Fruit fly (Drosophila melanogaster) whole organism, embryonic: ENCODE data around the gene Alp13.

Source experiments
- CG17612 ChIP-seq: fragments of 200-800 bp; sonication (Bioruptor generic); IDR thresholded peaks from 2 replicates; pipeline ENCODE4 v1.3.6; 2022; ENCODE audit warnings: missing biosample characterization, missing genetic modification characterization
- CG9437 ChIP-seq: fragments of 200-800 bp; sonication (Bioruptor generic); optimal IDR thresholded peaks from 2 replicates; lab custom pipeline; 2018; ENCODE audit warnings: missing biosample characterization, mild to moderate bottlenecking, missing genetic modification characterization
- dysf ChIP-seq: fragments of 200-800 bp; sonication (Bioruptor generic); IDR thresholded peaks from 3 replicates; pipeline ENCODE4 v1.3.6; 2022; ENCODE audit warnings: missing biosample characterization, missing genetic modification characterization
- maf-S ChIP-seq: fragments of 200-800 bp; sonication (Bioruptor generic); optimal IDR thresholded peaks from 2 replicates; lab custom pipeline; 2016; ENCODE audit warnings: missing biosample characterization, missing genetic modification characterization
- nmo ChIP-seq: fragments of 200-800 bp; sonication (Bioruptor generic); optimal IDR thresholded peaks from 2 replicates; lab custom pipeline; 2018; ENCODE audit warnings: missing biosample characterization, mild to moderate bottlenecking, missing genetic modification characterization, moderate library complexity

- TF ChIP-seq dysf (GFP tag; lab: Robert Waterston, UW) (no peak), maf-S (GFP tag; lab: Kevin White, UChicago) (no peak), CG17612 (GFP tag; lab: Robert Waterston, UW) (no peak), nmo (GFP tag; lab: Kevin White, UChicago) (no peak), CG9437 (GFP tag; lab: Kevin White, UChicago) (no peak)
These were observed 15.2 kb downstream of the Alp13 start, which contains the start of gene Npc2c for dm6 chr3R:10059952-10060351.
